Worm (Caenorhabditis elegans) whole organism, mixed stage, embryonic: ENCODE measurements around the gene lys-1.

Experiments used
- M03D4.4 ChIP-seq: sonication (generic microtip); optimal IDR thresholded peaks from 2 replicates; lab custom pipeline; 2017; ENCODE audit warnings: mild to moderate bottlenecking, missing genetic modification characterization, missing compliant biosample characterization
- ceh-39 ChIP-seq: fragments of 150-350 bp; optimal IDR thresholded peaks from 2 replicates; lab custom pipeline; 2014; ENCODE audit warnings: missing biosample characterization, missing genetic modification characterization
- ceh-43 ChIP-seq: fragments of 200-800 bp; sonication (Bioruptor generic); optimal IDR thresholded peaks from 2 replicates; lab custom pipeline; 2018; ENCODE audit warnings: mild to moderate bottlenecking, missing genetic modification characterization, moderate library complexity, missing compliant biosample characterization
- ceh-83 ChIP-seq: fragments of 200-800 bp; sonication (Bioruptor generic); optimal IDR thresholded peaks from 2 replicates; lab custom pipeline; 2018; ENCODE audit warnings: mild to moderate bottlenecking, missing genetic modification characterization, missing compliant biosample characterization
- cnd-1 ChIP-seq: fragments of 200-800 bp; sonication (Bioruptor generic); optimal IDR thresholded peaks from 2 replicates; lab custom pipeline; 2018; ENCODE audit warnings: mild to moderate bottlenecking, missing genetic modification characterization, missing compliant biosample characterization
- drap-1 ChIP-seq: fragments of 200-800 bp; sonication (Bioruptor generic); optimal IDR thresholded peaks from 3 replicates; lab custom pipeline; 2018; ENCODE audit warnings: mild to moderate bottlenecking, missing genetic modification characterization, missing compliant biosample characterization
- elt-1 ChIP-seq: sonication (generic microtip); optimal IDR thresholded peaks from 2 replicates; lab custom pipeline; 2017; ENCODE audit warnings: missing genetic modification characterization, mild to moderate bottlenecking, missing compliant biosample characterization, antibody characterized with exemption, moderate library complexity, borderline replicate concordance; ENCODE audit not compliant: insufficient read depth
- elt-3 ChIP-seq: fragments of 150-350 bp; optimal IDR thresholded peaks from 2 replicates; lab custom pipeline; 2014; ENCODE audit warnings: missing biosample characterization, missing genetic modification characterization
- ham-2 ChIP-seq: fragments of 200-800 bp; sonication (Bioruptor generic); optimal IDR thresholded peaks from 2 replicates; lab custom pipeline; 2018; ENCODE audit warnings: mild to moderate bottlenecking, missing genetic modification characterization, missing compliant biosample characterization
- hlh-1 ChIP-seq: fragments of 150-350 bp; optimal IDR thresholded peaks from 2 replicates; lab custom pipeline; 2014; ENCODE audit warnings: missing biosample characterization, missing genetic modification reagents, missing genetic modification characterization
- lin-13 ChIP-seq: fragments of 150-350 bp; optimal IDR thresholded peaks from 2 replicates; lab custom pipeline; 2014; ENCODE audit warnings: missing biosample characterization, missing genetic modification characterization
- lin-32 ChIP-seq: fragments of 200-800 bp; sonication (Bioruptor generic); optimal IDR thresholded peaks from 2 replicates; lab custom pipeline; 2018; ENCODE audit warnings: mild to moderate bottlenecking, missing genetic modification characterization, missing compliant biosample characterization
- lsy-2 ChIP-seq: fragments of 150-350 bp; optimal IDR thresholded peaks from 2 replicates; lab custom pipeline; 2014; ENCODE audit warnings: missing biosample characterization, missing genetic modification characterization
- mab-5 ChIP-seq: fragments of 150-350 bp; optimal IDR thresholded peaks from 2 replicates; lab custom pipeline; 2014; ENCODE audit warnings: missing biosample characterization, missing genetic modification characterization
- mep-1 ChIP-seq: fragments of 150-350 bp; optimal IDR thresholded peaks from 2 replicates; lab custom pipeline; 2017; ENCODE audit warnings: missing biosample characterization, missing genetic modification reagents, missing genetic modification characterization, inconsistent platforms
- nhr-237 ChIP-seq: fragments of 150-350 bp; optimal IDR thresholded peaks from 2 replicates; lab custom pipeline; 2014; ENCODE audit warnings: missing biosample characterization, missing genetic modification characterization
- nhr-76 ChIP-seq: sonication (generic microtip); optimal IDR thresholded peaks from 2 replicates; lab custom pipeline; 2017; ENCODE audit warnings: missing biosample characterization, missing genetic modification characterization
- pha-4 ChIP-seq: fragments of 150-350 bp; optimal IDR thresholded peaks from 2 replicates; lab custom pipeline; 2018; ENCODE audit warnings: missing biosample characterization, missing genetic modification reagents, missing genetic modification characterization
- snpc-4 ChIP-seq: fragments of 150-350 bp; optimal IDR thresholded peaks from 2 replicates; lab custom pipeline; 2014; ENCODE audit warnings: missing biosample characterization, missing genetic modification characterization
- sptf-1 ChIP-seq: sonication (generic microtip); optimal IDR thresholded peaks from 2 replicates; lab custom pipeline; 2017; ENCODE audit warnings: mild to moderate bottlenecking, missing genetic modification characterization, moderate library complexity, missing compliant biosample characterization
- unc-39 ChIP-seq: fragments of 150-350 bp; optimal IDR thresholded peaks from 2 replicates; lab custom pipeline; 2014; ENCODE audit warnings: missing biosample characterization, missing genetic modification characterization
- zip-8 ChIP-seq: fragments of 150-350 bp; optimal IDR thresholded peaks from 2 replicates; lab custom pipeline; 2014; ENCODE audit warnings: missing biosample characterization, missing genetic modification characterization
- ztf-11 ChIP-seq: fragments of 150-350 bp; optimal IDR thresholded peaks from 2 replicates; lab custom pipeline; 2014; ENCODE audit warnings: missing biosample characterization, missing genetic modification characterization

lys-1 gene

DNA sequence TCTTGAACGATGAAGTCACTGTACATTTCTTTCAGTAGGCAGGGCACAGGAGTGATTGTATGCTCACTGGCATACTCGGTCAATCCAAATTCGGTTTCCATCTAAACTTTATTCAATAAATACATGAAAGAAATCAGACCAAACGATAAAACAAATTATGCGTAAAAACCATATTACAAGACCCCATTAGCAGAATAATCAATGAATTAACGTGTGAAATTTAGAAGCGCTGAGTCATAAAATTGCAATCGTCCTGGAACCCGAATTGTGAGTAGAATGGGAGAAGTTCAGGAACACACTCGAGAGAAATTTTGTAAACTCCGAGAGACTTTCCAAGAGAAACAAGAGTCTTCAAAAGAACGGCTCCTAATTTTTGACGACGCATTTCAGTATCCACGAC is 41.7 kb downstream of the lys-1 start, which contains the start of gene B0024.11:
TSS of gene B0024.11 (minus strand) at position 101 of the 400 bp plus-strand sequence.
- no peak for TF ChIP-seq hlh-1 (tag; lab: Kevin White, UChicago)
- TF ChIP-seq ceh-39 (tag; lab: Kevin White, UChicago) = no peak
- TF ChIP-seq lin-13 (tag; lab: Kevin White, UChicago) = no peak
- no peak for TF ChIP-seq ztf-11 (tag; lab: Kevin White, UChicago)
- no peak for TF ChIP-seq cnd-1
- no peak for TF ChIP-seq snpc-4 (tag; lab: Kevin White, UChicago)
- no peak for TF ChIP-seq mep-1
- no peak for TF ChIP-seq unc-39 (tag; lab: Kevin White, UChicago)
- no peak for TF ChIP-seq lin-32 (GFP tag; lab: Kevin White, UChicago)
- no peak for TF ChIP-seq nhr-237 (tag; lab: Kevin White, UChicago)
- no peak for TF ChIP-seq nhr-76 (tag; lab: Kevin White, UChicago)
- no peak for TF ChIP-seq elt-3 (tag; lab: Kevin White, UChicago)
- TF ChIP-seq pha-4 (tag; lab: Kevin White, UChicago) = no peak

DNA sequence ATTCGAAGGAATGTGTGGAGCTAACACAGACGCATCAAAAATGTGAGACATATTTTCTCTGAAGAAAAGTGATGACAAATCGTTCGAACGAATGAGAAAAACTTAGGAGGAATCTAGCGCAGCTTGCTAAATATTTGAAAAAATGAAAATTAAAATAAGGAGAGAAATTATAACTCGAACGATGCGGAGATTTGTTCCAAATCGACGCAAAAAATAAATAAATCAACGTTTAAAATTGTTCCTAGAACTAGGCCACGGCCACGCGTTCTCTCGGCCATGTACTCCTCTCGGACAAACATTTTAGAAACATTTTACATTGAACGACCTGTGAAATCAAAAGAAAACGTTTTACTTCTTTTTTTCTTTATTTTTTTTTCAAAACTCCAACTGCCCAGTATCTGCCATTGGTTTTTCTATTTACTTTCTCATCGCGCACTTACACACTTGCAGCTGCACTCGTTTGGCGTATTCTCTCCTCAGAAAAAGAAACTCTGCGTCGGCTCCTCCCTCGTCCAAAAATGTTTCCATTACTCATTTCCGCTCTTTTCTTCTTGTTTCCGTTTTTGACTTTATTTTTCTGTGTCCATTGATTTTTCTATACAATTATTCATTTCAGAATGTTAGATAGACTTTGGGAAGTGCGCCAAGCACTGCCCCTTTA is 42.5 kb downstream of the lys-1 start, which contains the start of the genes gna-1 and B0024.13:
TSS of gene gna-1 (minus strand) at position 51 of the 661 bp plus-strand sequence.
TSS of gene B0024.13 (plus strand) at position 611 of the 661 bp plus-strand sequence.
- TF ChIP-seq drap-1 (no peak), sptf-1 (tag; lab: Kevin White, UChicago) (no peak), ztf-11 (tag; lab: Kevin White, UChicago) (no peak), pha-4 (tag; lab: Kevin White, UChicago) (no peak), nhr-237 (tag; lab: Kevin White, UChicago) (no peak), ceh-43 (GFP tag; lab: Kevin White, UChicago) (no peak)
- TF ChIP-seq, all 35 proteins: peak for 0

DNA sequence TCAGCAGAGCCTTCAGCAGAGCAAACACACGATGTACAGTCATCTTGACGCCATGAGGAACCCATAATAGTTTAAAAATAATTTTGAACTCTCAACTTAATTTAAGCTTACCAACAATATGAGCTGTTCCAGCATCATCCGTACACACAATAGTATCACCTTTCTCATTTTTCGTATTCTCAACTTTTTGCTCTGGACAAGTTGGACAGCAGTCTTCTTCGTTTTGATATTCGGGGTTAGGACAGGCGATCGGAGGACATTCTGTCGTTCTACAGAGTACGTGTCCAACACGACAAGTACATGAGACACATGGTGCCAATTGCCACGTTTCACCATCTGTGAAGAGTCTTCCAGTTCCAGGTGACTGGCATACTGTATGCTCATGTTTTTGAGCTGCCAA is 45.8 kb downstream of the lys-1 start:
- TF ChIP-seq lin-32 (GFP tag; lab: Kevin White, UChicago) (no peak), hlh-1 (tag; lab: Kevin White, UChicago) (no peak), ceh-83 (GFP tag; lab: Kevin White, UChicago) (no peak), mab-5 (no peak), M03D4.4 (tag; lab: Kevin White, UChicago) (no peak), lin-13 (tag; lab: Kevin White, UChicago) (no peak), lsy-2 (tag; lab: Kevin White, UChicago) (no peak), zip-8 (tag; lab: Kevin White, UChicago) (no peak), pha-4 (tag; lab: Kevin White, UChicago) (no peak), cnd-1 (no peak), elt-1 (no peak)

DNA sequence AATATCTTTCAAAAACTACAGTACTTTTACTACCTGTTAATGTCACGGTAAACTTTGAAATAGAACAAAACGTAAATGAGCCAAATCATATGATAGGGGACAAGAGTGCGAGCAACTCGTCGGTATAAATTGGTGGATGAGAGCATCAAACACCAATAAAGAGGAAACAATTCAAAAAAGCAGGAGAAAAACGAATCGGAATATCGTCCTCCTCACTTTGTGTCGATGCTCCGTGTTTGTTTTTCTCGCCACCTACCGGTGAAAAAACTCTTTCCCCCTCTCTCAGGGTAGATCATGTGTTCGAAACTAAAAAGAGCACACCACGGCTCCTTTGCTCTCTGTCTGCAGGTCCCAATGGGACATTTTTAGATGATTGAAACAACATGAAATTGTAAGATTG is 50.4 kb downstream of the lys-1 start:
- TF ChIP-seq lin-13 (tag; lab: Kevin White, UChicago) = no peak
- TF ChIP-seq nhr-76 (tag; lab: Kevin White, UChicago) = no peak
- no peak for TF ChIP-seq ham-2
- TF ChIP-seq elt-1 = no peak
- TF ChIP-seq ztf-11 (tag; lab: Kevin White, UChicago) = no peak
